Fruit fly (Drosophila melanogaster) whole organism, embryonic: ENCODE measurements around the gene Nup107.

Source experiments
- BEAF-32 ChIP-seq: fragments of 200-800 bp; sonication (Bioruptor generic); optimal IDR thresholded peaks from 3 replicates; lab custom pipeline; 2017; ENCODE audit warnings: missing biosample characterization, missing genetic modification characterization, mild to moderate bottlenecking, moderate library complexity, missing genetic modification reagents
- CG1024 ChIP-seq: fragments of 200-800 bp; sonication (Bioruptor generic); IDR thresholded peaks from 2 replicates; pipeline ENCODE4 v1.3.6; 2022; ENCODE audit warnings: missing biosample characterization, missing genetic modification characterization
- CG10267 ChIP-seq: fragments of 200-800 bp; sonication (Bioruptor generic); optimal IDR thresholded peaks from 2 replicates; lab custom pipeline; 2018; ENCODE audit warnings: missing biosample characterization, mild to moderate bottlenecking, missing genetic modification characterization, moderate library complexity
- CG10959 ChIP-seq: fragments of 200-800 bp; sonication (Bioruptor generic); IDR thresholded peaks from 2 replicates; pipeline ENCODE4 v1.3.6; 2022; ENCODE audit warnings: missing biosample characterization, missing genetic modification characterization
- CG10979 ChIP-seq: fragments of 200-800 bp; sonication (Bioruptor generic); optimal IDR thresholded peaks from 2 replicates; lab custom pipeline; 2018; ENCODE audit warnings: missing biosample characterization, mild to moderate bottlenecking, missing genetic modification characterization, moderate library complexity
- CG12744 ChIP-seq: fragments of 200-800 bp; sonication (Bioruptor generic); optimal IDR thresholded peaks from 2 replicates; lab custom pipeline; 2016; ENCODE audit warnings: missing biosample characterization, missing genetic modification characterization
- CG16813 ChIP-seq: fragments of 200-800 bp; sonication (Bioruptor generic); IDR thresholded peaks from 3 replicates; pipeline ENCODE4 v1.3.6; 2022; ENCODE audit warnings: missing biosample characterization, missing genetic modification characterization; ENCODE audit not compliant: partially characterized antibody
- CG30020 ChIP-seq: fragments of 200-800 bp; optimal IDR thresholded peaks from 2 replicates; lab custom pipeline; 2019; ENCODE audit warnings: missing biosample characterization, mild to moderate bottlenecking, missing genetic modification characterization, moderate library complexity
- CG3407 ChIP-seq: fragments of 200-800 bp; sonication (Bioruptor generic); optimal IDR thresholded peaks from 2 replicates; lab custom pipeline; 2018; ENCODE audit warnings: missing biosample characterization, mild to moderate bottlenecking, missing genetic modification characterization
- CG34422 ChIP-seq: fragments of 200-800 bp; sonication (Bioruptor generic); IDR thresholded peaks from 3 replicates; pipeline ENCODE4 v1.3.6; 2022; ENCODE audit warnings: missing biosample characterization, missing genetic modification characterization
- CG4282 ChIP-seq: fragments of 200-800 bp; sonication (Bioruptor generic); optimal IDR thresholded peaks from 2 replicates; lab custom pipeline; 2016; ENCODE audit warnings: missing biosample characterization, missing genetic modification characterization
- CG6683 ChIP-seq: fragments of 200-800 bp; sonication (Bioruptor generic); optimal IDR thresholded peaks from 2 replicates; lab custom pipeline; 2017; ENCODE audit warnings: missing biosample characterization, mild to moderate bottlenecking, missing genetic modification characterization, missing genetic modification reagents
- CG8359 ChIP-seq: fragments of 200-800 bp; sonication (Bioruptor generic); optimal IDR thresholded peaks from 2 replicates; lab custom pipeline; 2017; ENCODE audit warnings: missing biosample characterization, mild to moderate bottlenecking, missing genetic modification characterization, borderline replicate concordance
- CG9437 ChIP-seq: fragments of 200-800 bp; sonication (Bioruptor generic); optimal IDR thresholded peaks from 2 replicates; lab custom pipeline; 2018; ENCODE audit warnings: missing biosample characterization, mild to moderate bottlenecking, missing genetic modification characterization
- CG9727 ChIP-seq: fragments of 200-800 bp; sonication (Bioruptor generic); optimal IDR thresholded peaks from 3 replicates; lab custom pipeline; 2017; ENCODE audit warnings: missing biosample characterization, mild to moderate bottlenecking, missing genetic modification characterization
- CG9797 ChIP-seq: fragments of 200-800 bp; sonication (Bioruptor generic); optimal IDR thresholded peaks from 3 replicates; lab custom pipeline; 2018; ENCODE audit warnings: missing biosample characterization, mild to moderate bottlenecking, missing genetic modification characterization
- Dll ChIP-seq: fragments of 200-800 bp; sonication (Bioruptor generic); IDR thresholded peaks from 4 replicates; pipeline ENCODE4 v1.3.6; 2022; ENCODE audit warnings: missing biosample characterization, missing genetic modification characterization; ENCODE audit not compliant: partially characterized antibody
- Doc2 ChIP-seq: fragments of 200-800 bp; sonication (Bioruptor generic); IDR thresholded peaks from 2 replicates; pipeline ENCODE4 v1.3.6; 2022; ENCODE audit warnings: missing biosample characterization, missing genetic modification characterization
- Doc3 ChIP-seq: fragments of 200-800 bp; sonication (Bioruptor generic); IDR thresholded peaks from 3 replicates; pipeline ENCODE4 v1.3.6; 2022; ENCODE audit warnings: missing biosample characterization, missing genetic modification characterization; ENCODE audit not compliant: partially characterized antibody
- E2f2 ChIP-seq: fragments of 200-800 bp; sonication (Bioruptor generic); IDR thresholded peaks from 2 replicates; pipeline ENCODE4 v1.3.6; 2022; ENCODE audit warnings: missing biosample characterization, missing genetic modification characterization
- HmgZ ChIP-seq: fragments of 200-800 bp; sonication (Bioruptor generic); optimal IDR thresholded peaks from 2 replicates; lab custom pipeline; 2018; ENCODE audit warnings: missing biosample characterization, mild to moderate bottlenecking, missing genetic modification characterization
- Hmr ChIP-seq: fragments of 200-800 bp; sonication (Bioruptor generic); optimal IDR thresholded peaks from 3 replicates; lab custom pipeline; 2017; ENCODE audit warnings: mild to moderate bottlenecking, missing biosample characterization, missing genetic modification reagents, missing genetic modification characterization
- Hr39 ChIP-seq: fragments of >200 bp; optimal IDR thresholded peaks from 2 replicates; lab custom pipeline; 2017
- MBD-R2 ChIP-seq: fragments of 200-800 bp; sonication (Bioruptor generic); IDR thresholded peaks from 2 replicates; pipeline ENCODE4 v1.3.6; 2022; ENCODE audit warnings: missing biosample characterization, missing genetic modification characterization
- Med ChIP-seq: fragments of 200-800 bp; sonication (Bioruptor generic); peaks from one replicate; lab custom pipeline; 2016; ENCODE audit warnings: missing biosample characterization, missing genetic modification characterization, mild to moderate bottlenecking, inconsistent platforms, moderate library complexity
- Myb ChIP-seq: fragments of 200-800 bp; sonication (Bioruptor generic); optimal IDR thresholded peaks from 2 replicates; lab custom pipeline; 2016; ENCODE audit warnings: missing biosample characterization, missing genetic modification characterization
- Six4 ChIP-seq: fragments of 200-800 bp; sonication (Bioruptor generic); optimal IDR thresholded peaks from 2 replicates; lab custom pipeline; 2016; ENCODE audit warnings: missing biosample characterization, missing genetic modification characterization
- Trl ChIP-seq, 3 experiments: fragments of >200 bp in 2 of 3; fragments of 200-800 bp in 1 of 3; sonication (Bioruptor generic) in 1 of 3; optimal IDR thresholded peaks; 2 replicates in 1 of 3; 3 replicates in 2 of 3; lab custom pipeline; 2016 to 2017; ENCODE audit warnings: missing biosample characterization in 1 of 3, missing genetic modification characterization in 1 of 3
- ash1 ChIP-seq: fragments of 200-800 bp; sonication (Bioruptor generic); optimal IDR thresholded peaks from 2 replicates; lab custom pipeline; 2018; ENCODE audit warnings: missing biosample characterization, mild to moderate bottlenecking, missing genetic modification characterization
- ato ChIP-seq: fragments of 200-800 bp; sonication (Bioruptor generic); IDR thresholded peaks from 2 replicates; pipeline ENCODE4 v1.3.6; 2022; ENCODE audit warnings: missing biosample characterization, missing genetic modification characterization; ENCODE audit not compliant: partially characterized antibody
- crp ChIP-seq, 2 experiments: fragments of 200-800 bp; sonication (Bioruptor generic); optimal IDR thresholded peaks; 2 replicates in 1 of 2; 3 replicates in 1 of 2; lab custom pipeline; 2017; ENCODE audit warnings: missing biosample characterization in 2 of 2, missing genetic modification characterization in 2 of 2, mild to moderate bottlenecking in 1 of 2, moderate library complexity in 1 of 2
- gro ChIP-seq: fragments of 200-800 bp; sonication (Bioruptor generic); optimal IDR thresholded peaks from 2 replicates; lab custom pipeline; 2016; ENCODE audit warnings: missing biosample characterization, missing genetic modification characterization
- hbn ChIP-seq: fragments of 200-800 bp; sonication (Bioruptor generic); IDR thresholded peaks from 2 replicates; pipeline ENCODE4 v1.3.6; 2022; ENCODE audit warnings: missing biosample characterization, missing genetic modification characterization; ENCODE audit not compliant: partially characterized antibody
- insv ChIP-seq, 2 experiments: fragments of 200-800 bp; sonication (Bioruptor generic); optimal IDR thresholded peaks; 3 replicates each; lab custom pipeline; 2016 to 2018; ENCODE audit warnings: missing biosample characterization in 2 of 2, missing genetic modification characterization in 2 of 2
- lbe ChIP-seq: fragments of 200-800 bp; sonication (Bioruptor generic); optimal IDR thresholded peaks from 2 replicates; lab custom pipeline; 2016; ENCODE audit warnings: missing biosample characterization, mild to moderate bottlenecking, missing genetic modification characterization
- lilli ChIP-seq: fragments of 200-800 bp; sonication (Bioruptor generic); optimal IDR thresholded peaks from 3 replicates; lab custom pipeline; 2016; ENCODE audit warnings: missing biosample characterization, missing genetic modification characterization
- mam ChIP-seq: fragments of 200-800 bp; sonication (Bioruptor generic); optimal IDR thresholded peaks from 3 replicates; lab custom pipeline; 2016; ENCODE audit warnings: missing biosample characterization, missing genetic modification characterization
- mld ChIP-seq: fragments of 200-800 bp; sonication (Bioruptor generic); IDR thresholded peaks from 3 replicates; pipeline ENCODE4 v1.3.6; 2022; ENCODE audit warnings: missing biosample characterization, missing genetic modification characterization; ENCODE audit not compliant: partially characterized antibody
- nmo ChIP-seq: fragments of 200-800 bp; sonication (Bioruptor generic); optimal IDR thresholded peaks from 2 replicates; lab custom pipeline; 2018; ENCODE audit warnings: missing biosample characterization, mild to moderate bottlenecking, missing genetic modification characterization, moderate library complexity
- pzg ChIP-seq: fragments of 200-800 bp; sonication (Bioruptor generic); optimal IDR thresholded peaks from 3 replicates; lab custom pipeline; 2018; ENCODE audit warnings: missing biosample characterization, mild to moderate bottlenecking, missing genetic modification characterization, moderate library complexity
- rib ChIP-seq: fragments of 200-800 bp; sonication (Bioruptor generic); IDR thresholded peaks from 2 replicates; pipeline ENCODE4 v1.3.6; 2022; ENCODE audit warnings: missing biosample characterization, missing genetic modification characterization
- sc ChIP-seq, 3 experiments: fragments of >200 bp in 2 of 3; fragments of 200-800 bp in 1 of 3; sonication (Bioruptor generic) in 1 of 3; optimal IDR thresholded peaks; 2 replicates in 2 of 3; 3 replicates in 1 of 3; lab custom pipeline; 2017; ENCODE audit warnings: mild to moderate bottlenecking in 1 of 3, missing biosample characterization in 1 of 3, missing genetic modification characterization in 1 of 3, missing genetic modification reagents in 1 of 3
- sd ChIP-seq: fragments of 200-800 bp; sonication (Bioruptor generic); optimal IDR thresholded peaks from 3 replicates; lab custom pipeline; 2018; ENCODE audit warnings: missing biosample characterization, mild to moderate bottlenecking, missing genetic modification characterization, moderate library complexity
- slbo ChIP-seq: fragments of 200-800 bp; sonication (Bioruptor generic); IDR thresholded peaks from 2 replicates; pipeline ENCODE4 v1.3.6; 2022; ENCODE audit warnings: missing biosample characterization, missing genetic modification characterization
- sna ChIP-seq: fragments of 200-800 bp; sonication (Bioruptor generic); IDR thresholded peaks from 2 replicates; pipeline ENCODE4 v1.3.6; 2022; ENCODE audit warnings: missing biosample characterization, missing genetic modification characterization; ENCODE audit not compliant: partially characterized antibody
- so ChIP-seq: fragments of 200-800 bp; sonication (Bioruptor generic); IDR thresholded peaks from 3 replicates; pipeline ENCODE4 v1.3.6; 2022; ENCODE audit warnings: missing biosample characterization, missing genetic modification characterization
- stwl ChIP-seq: fragments of 200-800 bp; sonication (Bioruptor generic); optimal IDR thresholded peaks from 3 replicates; lab custom pipeline; 2018; ENCODE audit warnings: missing biosample characterization, mild to moderate bottlenecking, missing genetic modification characterization, moderate library complexity
- tna ChIP-seq: fragments of 200-800 bp; sonication (Bioruptor generic); IDR thresholded peaks from 2 replicates; pipeline ENCODE4 v1.3.6; 2022; ENCODE audit warnings: missing biosample characterization, missing genetic modification characterization; ENCODE audit not compliant: partially characterized antibody
- z ChIP-seq: fragments of 200-800 bp; sonication (Bioruptor generic); IDR thresholded peaks from 3 replicates; pipeline ENCODE4 v1.3.6; 2022; ENCODE audit warnings: missing biosample characterization, missing genetic modification characterization

The Nup107 gene

DNA sequence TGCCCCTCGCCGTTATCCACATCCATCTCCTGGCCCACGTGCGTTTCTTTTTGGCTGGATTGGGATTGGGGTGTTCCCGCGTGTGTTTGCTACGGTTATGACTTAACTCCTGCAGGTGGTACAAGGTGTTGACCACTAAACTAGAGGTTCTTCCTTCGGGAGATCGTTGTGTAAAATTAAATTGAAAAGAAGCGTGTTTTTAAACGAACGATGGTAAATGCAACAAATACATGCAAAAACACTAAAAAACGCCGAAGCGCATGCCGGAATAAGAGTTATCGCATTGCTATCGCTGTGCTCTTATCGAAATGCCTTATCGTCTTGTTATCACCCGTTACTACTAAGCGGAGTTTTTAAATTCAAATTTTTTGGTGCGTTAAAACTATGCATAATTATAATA, 33.8 kb upstream of the Nup107 start, which contains the start of gene CG6724 (continued):
- TF ChIP-seq rib (GFP tag; lab: Robert Waterston, UW), result no peak
- TF ChIP-seq CG6683 (GFP tag; lab: Kevin White, UChicago), result no peak
- peak; percentile 69; the same call in 1 of the 2 replicates for TF ChIP-seq MBD-R2
- TF ChIP-seq Doc2 (GFP tag; lab: Robert Waterston, UW), result no peak
- TF ChIP-seq Six4, result no peak
- peak; percentile 65 for TF ChIP-seq BEAF-32 (GFP tag; lab: Kevin White, UChicago)
- TF ChIP-seq pzg (GFP tag; lab: Kevin White, UChicago), result peak; percentile 77
- TF ChIP-seq Myb, result peak; percentile 98
- TF ChIP-seq CG16813 (GFP tag; lab: Robert Waterston, UW), result peak; percentile 63
- no peak for TF ChIP-seq mam (GFP tag; lab: Kevin White, UChicago)
- TF ChIP-seq sc (optimal IDR thresholded peaks at IDR 0.05; lab: Kevin White, UChicago), result no peak
- no peak for TF ChIP-seq sc (GFP tag; optimal IDR thresholded peaks at IDR 0.05; lab: Kevin White, UChicago)
- TF ChIP-seq CG9797 (GFP tag; lab: Kevin White, UChicago), result peak; percentile 65
- TF ChIP-seq Med (GFP tag; lab: Kevin White, UChicago), result peak; percentile 73
- TF ChIP-seq stwl, result peak; percentile 87
- TF ChIP-seq crp (GFP tag; optimal IDR thresholded peaks at IDR 0.05; lab: Kevin White, UChicago), result peak in 1 of 2 experiments; percentile 31
- no peak for TF ChIP-seq CG1024
- no peak for TF ChIP-seq CG10959 (GFP tag; lab: Robert Waterston, UW)
- TF ChIP-seq CG34422 (GFP tag; lab: Robert Waterston, UW), result peak; percentile 14; the same call in 1 of the 3 replicates
- no peak for TF ChIP-seq z
- no peak for TF ChIP-seq Hmr (GFP tag; lab: Kevin White, UChicago)
- no peak for TF ChIP-seq Hr39
- TF ChIP-seq insv (GFP tag; optimal IDR thresholded peaks at IDR 0.05; lab: Kevin White, UChicago), result no peak
- TF ChIP-seq CG30020 (tag; lab: Kevin White, UChicago), result no peak
- peak; percentile 53 for TF ChIP-seq HmgZ (tag; lab: Kevin White, UChicago)
- no peak for TF ChIP-seq CG3407 (GFP tag; lab: Kevin White, UChicago)
- peak; percentile 74 for TF ChIP-seq tna
- TF ChIP-seq CG9727 (GFP tag; lab: Kevin White, UChicago), result no peak
- peak; percentile 71 for TF ChIP-seq ato
- no peak for TF ChIP-seq sd (tag; lab: Kevin White, UChicago)
- no peak for TF ChIP-seq CG9437 (GFP tag; lab: Kevin White, UChicago)
- TF ChIP-seq CG10979 (tag; lab: Kevin White, UChicago), result no peak
- peak; percentile 28; the same call in 1 of the 3 replicates for TF ChIP-seq Doc3
- TF ChIP-seq lbe (GFP tag; lab: Kevin White, UChicago), result no peak
- TF ChIP-seq hbn (GFP tag; lab: Robert Waterston, UW), result peak; percentile 39; the same call in 1 of the 2 replicates
- TF ChIP-seq, all 482 proteins: peak for 61

DNA sequence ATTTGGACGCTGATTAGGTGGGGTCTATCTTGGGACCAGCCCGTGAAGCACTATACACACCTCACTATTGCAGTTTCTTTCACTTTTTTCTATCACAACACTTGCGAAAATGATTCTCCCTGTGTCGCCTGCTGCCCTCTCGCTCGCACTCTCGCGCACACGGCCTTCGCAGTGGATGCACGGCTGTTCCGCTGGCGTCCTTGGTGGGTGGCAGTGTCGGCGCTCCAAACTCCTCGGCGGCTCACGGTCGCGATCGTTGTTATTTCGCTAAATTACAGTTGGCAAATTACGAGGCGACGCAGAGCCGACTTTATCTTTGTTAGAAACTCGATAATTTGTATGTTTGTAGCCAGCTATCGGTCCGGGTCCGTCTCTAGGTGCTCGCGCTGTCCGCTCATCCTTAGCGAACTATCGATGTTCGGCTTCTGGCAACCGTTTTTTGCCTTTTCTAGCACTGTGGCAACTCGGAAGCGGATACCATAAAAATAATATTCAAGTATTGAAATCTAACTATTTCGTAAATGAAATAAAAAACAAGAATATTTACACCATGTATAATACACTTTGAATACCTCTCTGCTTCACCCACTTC, 31.8 kb upstream of the Nup107 start, which contains the start of gene Ubc2:
Ubc2 (minus strand) TSS at position 410 of the 592 bp plus-strand sequence.
- peak; percentile 4 for TF ChIP-seq CG12744 (GFP tag; lab: Kevin White, UChicago)
- TF ChIP-seq CG8359 (GFP tag; lab: Kevin White, UChicago), result no peak
- TF ChIP-seq so (GFP tag; lab: Robert Waterston, UW), result 0 out of 3 replicates have a peak, but pooled peaks have one; percentile 32
- TF ChIP-seq mld (GFP tag; lab: Robert Waterston, UW), result peak; percentile 67; the same call in 2 of the 3 replicates
- peak; percentile 63 for TF ChIP-seq lilli (GFP tag; lab: Kevin White, UChicago)
- TF ChIP-seq Trl (optimal IDR thresholded peaks at IDR 0.05; lab: Kevin White, UChicago), result no peak
- peak; percentile 22 for TF ChIP-seq Trl (GFP tag; optimal IDR thresholded peaks at IDR 0.05; lab: Kevin White, UChicago)
- no peak for TF ChIP-seq CG4282 (GFP tag; lab: Kevin White, UChicago)
- TF ChIP-seq sna (GFP tag; lab: Robert Waterston, UW), result peak; percentile 79
- peak; percentile 79 for TF ChIP-seq E2f2 (GFP tag; lab: Robert Waterston, UW)
- no peak for TF ChIP-seq ash1
- TF ChIP-seq Dll, result peak; percentile 79
- TF ChIP-seq slbo (GFP tag; lab: Robert Waterston, UW), result peak; percentile 50
- peak; percentile 52 for TF ChIP-seq nmo (GFP tag; lab: Kevin White, UChicago)
- peak; percentile 83 for TF ChIP-seq CG16813 (GFP tag; lab: Robert Waterston, UW)
- TF ChIP-seq CG10267 (tag; lab: Kevin White, UChicago), result peak; percentile 55
- peak; percentile 31 for TF ChIP-seq gro (GFP tag; lab: Kevin White, UChicago)
